Fruit fly (Drosophila melanogaster) whole organism, embryonic: ENCODE measurements around the gene CG18577.

Experiments used
- ATbp ChIP-seq: fragments of 200-800 bp; sonication (Bioruptor generic); optimal IDR thresholded peaks from 2 replicates; lab custom pipeline; 2017; ENCODE audit warnings: missing biosample characterization, mild to moderate bottlenecking, missing genetic modification characterization, missing genetic modification reagents
- BtbVII ChIP-seq: fragments of 200-800 bp; sonication (Bioruptor generic); optimal IDR thresholded peaks from 3 replicates; lab custom pipeline; 2017; ENCODE audit warnings: missing biosample characterization, mild to moderate bottlenecking, missing genetic modification characterization
- CG10267 ChIP-seq: fragments of 200-800 bp; sonication (Bioruptor generic); optimal IDR thresholded peaks from 2 replicates; lab custom pipeline; 2018; ENCODE audit warnings: missing biosample characterization, mild to moderate bottlenecking, missing genetic modification characterization, moderate library complexity
- CG12104 ChIP-seq: fragments of 200-800 bp; sonication (Bioruptor generic); optimal IDR thresholded peaks from 3 replicates; lab custom pipeline; 2016; ENCODE audit warnings: missing biosample characterization, missing genetic modification characterization
- CG12391 ChIP-seq: fragments of 200-800 bp; sonication (Bioruptor generic); optimal IDR thresholded peaks from 3 replicates; lab custom pipeline; 2018; ENCODE audit warnings: missing biosample characterization, mild to moderate bottlenecking, missing genetic modification characterization, moderate library complexity
- CG12659 ChIP-seq: fragments of 200-800 bp; sonication (Bioruptor generic); optimal IDR thresholded peaks from 3 replicates; lab custom pipeline; 2017; ENCODE audit warnings: mild to moderate bottlenecking, missing biosample characterization, missing genetic modification reagents, missing genetic modification characterization
- CG12769 ChIP-seq: fragments of 200-800 bp; sonication (Bioruptor generic); optimal IDR thresholded peaks from 2 replicates; lab custom pipeline; 2019; ENCODE audit warnings: missing biosample characterization, mild to moderate bottlenecking, missing genetic modification characterization, moderate library complexity
- CG13287 ChIP-seq: fragments of 200-800 bp; sonication (Bioruptor generic); IDR thresholded peaks from 2 replicates; pipeline ENCODE4 v1.3.6; 2022; ENCODE audit warnings: missing biosample characterization, missing genetic modification characterization; ENCODE audit not compliant: partially characterized antibody
- CG13424 ChIP-seq: fragments of 200-800 bp; sonication (Bioruptor generic); optimal IDR thresholded peaks from 2 replicates; lab custom pipeline; 2019; ENCODE audit warnings: missing biosample characterization, mild to moderate bottlenecking, missing genetic modification characterization, moderate library complexity
- CG13775 ChIP-seq: fragments of 200-800 bp; sonication (Bioruptor generic); optimal IDR thresholded peaks from 3 replicates; lab custom pipeline; 2017; ENCODE audit warnings: missing biosample characterization, mild to moderate bottlenecking, missing genetic modification characterization
- CG14965 ChIP-seq: fragments of 200-800 bp; sonication (Bioruptor generic); optimal IDR thresholded peaks from 2 replicates; lab custom pipeline; 2016; ENCODE audit warnings: missing biosample characterization, missing genetic modification characterization, borderline replicate concordance
- CG15011 ChIP-seq: fragments of 200-800 bp; sonication (Bioruptor generic); optimal IDR thresholded peaks from 3 replicates; lab custom pipeline; 2018; ENCODE audit warnings: missing biosample characterization, mild to moderate bottlenecking, missing genetic modification characterization
- CG1529 ChIP-seq: fragments of 200-800 bp; sonication (Bioruptor generic); optimal IDR thresholded peaks from 3 replicates; lab custom pipeline; 2018; ENCODE audit warnings: missing biosample characterization, missing genetic modification characterization
- CG15601 ChIP-seq: fragments of 200-800 bp; sonication (Bioruptor generic); optimal IDR thresholded peaks from 3 replicates; lab custom pipeline; 2019; ENCODE audit warnings: missing biosample characterization, mild to moderate bottlenecking, missing genetic modification characterization, moderate library complexity
- CG15696 ChIP-seq: fragments of 200-800 bp; sonication (Bioruptor generic); optimal IDR thresholded peaks from 2 replicates; lab custom pipeline; 2019; ENCODE audit warnings: missing biosample characterization, mild to moderate bottlenecking, missing genetic modification characterization, moderate library complexity
- CG17912 ChIP-seq: fragments of 200-800 bp; sonication (Bioruptor generic); optimal IDR thresholded peaks from 2 replicates; lab custom pipeline; 2018; ENCODE audit warnings: missing biosample characterization, mild to moderate bottlenecking, missing genetic modification characterization
- CG18599 ChIP-seq: fragments of 200-800 bp; sonication (Bioruptor generic); optimal IDR thresholded peaks from 3 replicates; lab custom pipeline; 2017; ENCODE audit warnings: missing biosample characterization, missing genetic modification characterization, mild to moderate bottlenecking, moderate library complexity, missing genetic modification reagents
- CG30403 ChIP-seq: fragments of 200-800 bp; sonication (Bioruptor generic); optimal IDR thresholded peaks from 3 replicates; lab custom pipeline; 2016; ENCODE audit warnings: missing biosample characterization, missing genetic modification characterization
- CG31365 ChIP-seq: fragments of 200-800 bp; sonication (Bioruptor generic); optimal IDR thresholded peaks from 2 replicates; lab custom pipeline; 2018; ENCODE audit warnings: missing biosample characterization, mild to moderate bottlenecking, missing genetic modification characterization
- CG3407 ChIP-seq: fragments of 200-800 bp; sonication (Bioruptor generic); optimal IDR thresholded peaks from 2 replicates; lab custom pipeline; 2018; ENCODE audit warnings: missing biosample characterization, mild to moderate bottlenecking, missing genetic modification characterization
- CG4820 ChIP-seq: fragments of 200-800 bp; sonication (Bioruptor generic); optimal IDR thresholded peaks from 3 replicates; lab custom pipeline; 2016; ENCODE audit warnings: missing biosample characterization, missing genetic modification characterization
- CG4854 ChIP-seq: fragments of 200-800 bp; sonication (Bioruptor generic); optimal IDR thresholded peaks from 2 replicates; lab custom pipeline; 2016; ENCODE audit warnings: missing biosample characterization, missing genetic modification characterization, inconsistent platforms
- CG6689 ChIP-seq: fragments of 200-800 bp; sonication (Bioruptor generic); IDR thresholded peaks from 2 replicates; pipeline ENCODE4 v1.3.6; 2022; ENCODE audit warnings: missing biosample characterization, missing genetic modification characterization
- CG7357 ChIP-seq: fragments of 200-800 bp; sonication (Bioruptor generic); IDR thresholded peaks from 3 replicates; pipeline ENCODE4 v1.3.6; 2022; ENCODE audit warnings: missing biosample characterization, missing genetic modification characterization
- CG7839 ChIP-seq: fragments of 200-800 bp; sonication (Bioruptor generic); optimal IDR thresholded peaks from 3 replicates; lab custom pipeline; 2018; ENCODE audit warnings: missing biosample characterization, mild to moderate bottlenecking, missing genetic modification characterization, moderate library complexity
- CG7963 ChIP-seq: fragments of 200-800 bp; sonication (Bioruptor generic); IDR thresholded peaks from 3 replicates; pipeline ENCODE4 v1.3.6; 2022; ENCODE audit warnings: missing biosample characterization, missing genetic modification characterization; ENCODE audit not compliant: partially characterized antibody
- CG8359 ChIP-seq: fragments of 200-800 bp; sonication (Bioruptor generic); optimal IDR thresholded peaks from 2 replicates; lab custom pipeline; 2017; ENCODE audit warnings: missing biosample characterization, mild to moderate bottlenecking, missing genetic modification characterization, borderline replicate concordance
- CG8944 ChIP-seq: fragments of 200-800 bp; sonication (Bioruptor generic); optimal IDR thresholded peaks from 3 replicates; lab custom pipeline; 2016; ENCODE audit warnings: missing biosample characterization, missing genetic modification characterization
- CG9876 ChIP-seq: fragments of 200-800 bp; sonication (Bioruptor generic); optimal IDR thresholded peaks from 2 replicates; lab custom pipeline; 2016; ENCODE audit warnings: missing biosample characterization, missing genetic modification characterization
- D19B ChIP-seq: fragments of 200-800 bp; sonication (Bioruptor generic); optimal IDR thresholded peaks from 2 replicates; lab custom pipeline; 2017; ENCODE audit warnings: missing biosample characterization, mild to moderate bottlenecking, missing genetic modification characterization
- Ets65A ChIP-seq: fragments of 200-800 bp; sonication (Bioruptor generic); peaks from one replicate; lab custom pipeline; 2016; ENCODE audit warnings: missing biosample characterization, missing genetic modification characterization
- H15 ChIP-seq: fragments of 200-800 bp; sonication (Bioruptor generic); IDR thresholded peaks from 3 replicates; pipeline ENCODE4 v1.3.6; 2022; ENCODE audit warnings: missing biosample characterization, missing genetic modification characterization
- Max ChIP-seq: fragments of 200-800 bp; sonication (Bioruptor generic); optimal IDR thresholded peaks from 2 replicates; lab custom pipeline; 2016; ENCODE audit warnings: missing biosample characterization, mild to moderate bottlenecking, missing genetic modification characterization
- NC2α ChIP-seq: fragments of 200-800 bp; sonication (Bioruptor generic); optimal IDR thresholded peaks from 2 replicates; lab custom pipeline; 2016; ENCODE audit warnings: missing biosample characterization, missing genetic modification characterization
- Scr ChIP-seq: fragments of 200-800 bp; sonication (Bioruptor generic); IDR thresholded peaks from 2 replicates; pipeline ENCODE4 v1.3.6; 2022; ENCODE audit warnings: missing biosample characterization, missing genetic modification characterization; ENCODE audit not compliant: partially characterized antibody
- bigmax ChIP-seq: fragments of 200-800 bp; sonication (Bioruptor generic); optimal IDR thresholded peaks from 2 replicates; lab custom pipeline; 2018; ENCODE audit warnings: missing biosample characterization, mild to moderate bottlenecking, missing genetic modification characterization
- en ChIP-seq: fragments of 200-800 bp; sonication (Bioruptor generic); optimal IDR thresholded peaks from 2 replicates; lab custom pipeline; 2016; ENCODE audit warnings: missing biosample characterization, missing genetic modification characterization
- ftz-f1 ChIP-seq: fragments of 200-800 bp; sonication (Bioruptor generic); optimal IDR thresholded peaks from 2 replicates; lab custom pipeline; 2016; ENCODE audit warnings: missing biosample characterization, missing genetic modification characterization
- hbn ChIP-seq: fragments of 200-800 bp; sonication (Bioruptor generic); IDR thresholded peaks from 2 replicates; pipeline ENCODE4 v1.3.6; 2022; ENCODE audit warnings: missing biosample characterization, missing genetic modification characterization; ENCODE audit not compliant: partially characterized antibody
- lmd ChIP-seq: fragments of 200-800 bp; sonication (Bioruptor generic); IDR thresholded peaks from 2 replicates; pipeline ENCODE4 v1.3.6; 2022; ENCODE audit warnings: missing biosample characterization, missing genetic modification characterization
- lola ChIP-seq, 3 experiments: fragments of >200 bp in 2 of 3; fragments of 200-800 bp in 1 of 3; sonication (Bioruptor generic) in 1 of 3; optimal IDR thresholded peaks; 2 replicates each; lab custom pipeline; 2017 to 2019; ENCODE audit warnings: missing biosample characterization in 3 of 3, missing genetic modification characterization in 3 of 3, mild to moderate bottlenecking in 1 of 3, moderate library complexity in 1 of 3
- luna ChIP-seq: fragments of 200-800 bp; sonication (Bioruptor generic); optimal IDR thresholded peaks from 2 replicates; lab custom pipeline; 2016; ENCODE audit warnings: missing biosample characterization, missing genetic modification characterization
- oc ChIP-seq: fragments of 200-800 bp; sonication (Bioruptor generic); optimal IDR thresholded peaks from 2 replicates; lab custom pipeline; 2018; ENCODE audit warnings: missing biosample characterization, mild to moderate bottlenecking, missing genetic modification characterization, moderate library complexity
- pnt ChIP-seq: fragments of 200-800 bp; sonication (Bioruptor generic); optimal IDR thresholded peaks from 3 replicates; lab custom pipeline; 2016; ENCODE audit warnings: missing biosample characterization, missing genetic modification characterization
- ranshi ChIP-seq: fragments of 200-800 bp; sonication (Bioruptor generic); IDR thresholded peaks from 2 replicates; pipeline ENCODE4 v1.3.6; 2022; ENCODE audit warnings: missing biosample characterization, missing genetic modification characterization
- scrt ChIP-seq: fragments of 200-800 bp; sonication (Bioruptor generic); optimal IDR thresholded peaks from 2 replicates; lab custom pipeline; 2018; ENCODE audit warnings: missing biosample characterization, mild to moderate bottlenecking, missing genetic modification characterization, moderate library complexity
- sr ChIP-seq: fragments of 200-800 bp; sonication (Bioruptor generic); IDR thresholded peaks from 3 replicates; pipeline ENCODE4 v1.3.6; 2022; ENCODE audit warnings: missing biosample characterization, missing genetic modification characterization
- trh ChIP-seq: fragments of 200-800 bp; sonication (Bioruptor generic); optimal IDR thresholded peaks from 2 replicates; lab custom pipeline; 2016; ENCODE audit warnings: missing biosample characterization, missing genetic modification characterization
- tup ChIP-seq: fragments of 200-800 bp; sonication (Bioruptor generic); optimal IDR thresholded peaks from 2 replicates; lab custom pipeline; 2016; ENCODE audit warnings: missing biosample characterization, mild to moderate bottlenecking, missing genetic modification characterization, moderate library complexity

CG18577 gene

dm6 chr3R:11209801-11210402, 14.0 kb downstream of the CG18577 start, which contains the start of the genes SdhC and Tctp (continued):
- TF ChIP-seq CG12769 (tag; lab: Kevin White, UChicago) (peak; percentile 66), Scr (GFP tag; lab: Robert Waterston, UW) (peak; percentile 64), CG1529 (GFP tag; lab: Kevin White, UChicago) (peak; percentile 6), CG7963 (no peak), sr (GFP tag; lab: Robert Waterston, UW) (no peak), CG17912 (GFP tag; lab: Kevin White, UChicago) (no peak), CG4820 (peak; percentile 72), CG15601 (tag; lab: Kevin White, UChicago) (peak; percentile 62), BtbVII (GFP tag; lab: Kevin White, UChicago) (no peak), CG10267 (tag; lab: Kevin White, UChicago) (peak; percentile 76), CG9876 (GFP tag; lab: Kevin White, UChicago) (no peak), oc (tag; lab: Kevin White, UChicago) (no peak), tup (GFP tag; lab: Kevin White, UChicago) (no peak), CG13775 (GFP tag; lab: Kevin White, UChicago) (peak; percentile 53), CG7839 (tag; lab: Kevin White, UChicago) (peak; percentile 23), D19B (GFP tag; lab: Kevin White, UChicago) (peak; percentile 15), Ets65A (GFP tag; lab: Kevin White, UChicago) (peak; percentile 88), CG7357 (no peak), lola (GFP tag; optimal IDR thresholded peaks at IDR 0.05; lab: Kevin White, UChicago) (peak in 1 of 3 experiments; percentile 59), ftz-f1 (GFP tag; lab: Kevin White, UChicago) (no peak), NC2α (GFP tag; lab: Kevin White, UChicago) (no peak), CG3407 (GFP tag; lab: Kevin White, UChicago) (no peak), CG6689 (GFP tag; lab: Robert Waterston, UW) (no peak), en (GFP tag; lab: Kevin White, UChicago) (no peak), CG4854 (no peak), ranshi (GFP tag; lab: Robert Waterston, UW) (0 out of 2 replicates have a peak, but pooled peaks have one; percentile 23), CG18599 (GFP tag; lab: Kevin White, UChicago) (peak; percentile 52), pnt (GFP tag; lab: Kevin White, UChicago) (no peak), CG8359 (no peak), CG8944 (GFP tag; lab: Kevin White, UChicago) (no peak), CG14965 (GFP tag; lab: Kevin White, UChicago) (no peak), hbn (GFP tag; lab: Robert Waterston, UW) (peak; percentile 42; the same call in 1 of the 2 replicates), CG31365 (tag; lab: Kevin White, UChicago) (no peak), luna (GFP tag; lab: Kevin White, UChicago) (no peak), H15 (GFP tag; lab: Robert Waterston, UW) (no peak), ATbp (GFP tag; lab: Kevin White, UChicago) (no peak), CG15011 (GFP tag; lab: Kevin White, UChicago) (no peak), lmd (no peak), Max (GFP tag; lab: Kevin White, UChicago) (peak; percentile 72), CG12391 (tag; lab: Kevin White, UChicago) (peak; percentile 77), CG13424 (tag; lab: Kevin White, UChicago) (peak; percentile 60), CG12659 (GFP tag; lab: Kevin White, UChicago) (peak; percentile 83), scrt (peak; percentile 32), CG13287 (GFP tag; lab: Robert Waterston, UW) (peak; percentile 63), CG15696 (tag; lab: Kevin White, UChicago) (peak; percentile 57), CG12104 (peak; percentile 40), CG30403 (GFP tag; lab: Kevin White, UChicago) (peak; percentile 76), bigmax (GFP tag; lab: Kevin White, UChicago) (peak; percentile 72), trh (GFP tag; lab: Kevin White, UChicago) (no peak)
